Fruit fly (Drosophila melanogaster) whole organism, embryonic: Measurements from ENCODE around the gene dbf.
A peak's percentile ranks its signal among the peaks of the same experiment; 100 is the strongest.

ENCODE experiments used
- Atf3 ChIP-seq: fragments of 200-800 bp; sonication (Bioruptor generic); optimal IDR thresholded peaks from 3 replicates; lab custom pipeline; 2016; ENCODE audit warnings: missing biosample characterization, missing genetic modification characterization
- B-H2 ChIP-seq: fragments of 200-800 bp; sonication (Bioruptor generic); optimal IDR thresholded peaks from 2 replicates; lab custom pipeline; 2018; ENCODE audit warnings: missing biosample characterization, mild to moderate bottlenecking, missing genetic modification characterization
- CG10209 ChIP-seq: fragments of 200-800 bp; sonication (Bioruptor generic); optimal IDR thresholded peaks from 3 replicates; lab custom pipeline; 2017; ENCODE audit warnings: missing biosample characterization, mild to moderate bottlenecking, missing genetic modification characterization, missing genetic modification reagents
- CG11456 ChIP-seq: fragments of 200-800 bp; sonication (Bioruptor generic); IDR thresholded peaks from 3 replicates; pipeline ENCODE4 v1.3.6; 2022; ENCODE audit warnings: missing biosample characterization, missing genetic modification characterization
- CG11504 ChIP-seq: fragments of 200-800 bp; sonication (Bioruptor generic); optimal IDR thresholded peaks from 3 replicates; lab custom pipeline; 2019; ENCODE audit warnings: missing biosample characterization, mild to moderate bottlenecking, missing genetic modification characterization, moderate library complexity
- CG12391 ChIP-seq: fragments of 200-800 bp; sonication (Bioruptor generic); optimal IDR thresholded peaks from 3 replicates; lab custom pipeline; 2018; ENCODE audit warnings: missing biosample characterization, mild to moderate bottlenecking, missing genetic modification characterization, moderate library complexity
- CG13123 ChIP-seq: fragments of 200-800 bp; sonication (Bioruptor generic); optimal IDR thresholded peaks from 2 replicates; lab custom pipeline; 2016; ENCODE audit warnings: missing biosample characterization, missing genetic modification characterization
- CG14441 ChIP-seq: fragments of 200-800 bp; sonication (Bioruptor generic); IDR thresholded peaks from 2 replicates; pipeline ENCODE4 v1.3.6; 2022; ENCODE audit warnings: missing biosample characterization, missing genetic modification characterization
- CG16815 ChIP-seq: fragments of 200-800 bp; sonication (Bioruptor generic); optimal IDR thresholded peaks from 3 replicates; lab custom pipeline; 2017; ENCODE audit warnings: missing biosample characterization, mild to moderate bottlenecking, missing genetic modification characterization
- CG17612 ChIP-seq: fragments of 200-800 bp; sonication (Bioruptor generic); IDR thresholded peaks from 2 replicates; pipeline ENCODE4 v1.3.6; 2022; ENCODE audit warnings: missing biosample characterization, missing genetic modification characterization
- CG17912 ChIP-seq: fragments of 200-800 bp; sonication (Bioruptor generic); optimal IDR thresholded peaks from 2 replicates; lab custom pipeline; 2018; ENCODE audit warnings: missing biosample characterization, mild to moderate bottlenecking, missing genetic modification characterization
- CG2120 ChIP-seq: fragments of 200-800 bp; sonication (Bioruptor generic); optimal IDR thresholded peaks from 3 replicates; lab custom pipeline; 2016; ENCODE audit warnings: missing biosample characterization, missing genetic modification characterization
- CG2678 ChIP-seq: fragments of 200-800 bp; sonication (Bioruptor generic); optimal IDR thresholded peaks from 3 replicates; lab custom pipeline; 2019; ENCODE audit warnings: missing biosample characterization, mild to moderate bottlenecking, missing genetic modification characterization, moderate library complexity
- CG32532 ChIP-seq: fragments of 200-800 bp; sonication (Bioruptor generic); IDR thresholded peaks from 2 replicates; pipeline ENCODE4 v1.3.6; 2022; ENCODE audit warnings: missing biosample characterization, missing genetic modification characterization
- CG33213 ChIP-seq: fragments of 200-800 bp; sonication (Bioruptor generic); optimal IDR thresholded peaks from 3 replicates; lab custom pipeline; 2016; ENCODE audit warnings: missing biosample characterization, missing genetic modification characterization
- CG33557 ChIP-seq: fragments of 200-800 bp; sonication (Bioruptor generic); optimal IDR thresholded peaks from 2 replicates; lab custom pipeline; 2019; ENCODE audit warnings: missing biosample characterization, mild to moderate bottlenecking, missing genetic modification characterization, moderate library complexity
- CG34376 ChIP-seq: fragments of 200-800 bp; sonication (Bioruptor generic); optimal IDR thresholded peaks from 2 replicates; lab custom pipeline; 2018; ENCODE audit warnings: missing biosample characterization, mild to moderate bottlenecking, missing genetic modification characterization
- CG42726 ChIP-seq: fragments of 200-800 bp; sonication (Bioruptor generic); IDR thresholded peaks from 2 replicates; pipeline ENCODE4 v1.3.6; 2022; ENCODE audit warnings: missing biosample characterization, missing genetic modification characterization; ENCODE audit not compliant: partially characterized antibody
- CG4617 ChIP-seq: fragments of 200-800 bp; sonication (Bioruptor generic); optimal IDR thresholded peaks from 3 replicates; lab custom pipeline; 2016; ENCODE audit warnings: missing biosample characterization, missing genetic modification characterization, borderline replicate concordance
- CG4707 ChIP-seq: fragments of 200-800 bp; sonication (Bioruptor generic); optimal IDR thresholded peaks from 2 replicates; lab custom pipeline; 2018; ENCODE audit warnings: missing biosample characterization, mild to moderate bottlenecking, missing genetic modification characterization, moderate library complexity
- CG5953 ChIP-seq: fragments of 200-800 bp; sonication (Bioruptor generic); IDR thresholded peaks from 2 replicates; pipeline ENCODE4 v1.3.6; 2022; ENCODE audit warnings: missing biosample characterization, missing genetic modification characterization
- CG7839 ChIP-seq: fragments of 200-800 bp; sonication (Bioruptor generic); optimal IDR thresholded peaks from 3 replicates; lab custom pipeline; 2018; ENCODE audit warnings: missing biosample characterization, mild to moderate bottlenecking, missing genetic modification characterization, moderate library complexity
- CG8478 ChIP-seq: fragments of >200 bp; optimal IDR thresholded peaks from 2 replicates; lab custom pipeline; 2018
- CG9932 ChIP-seq: fragments of 200-800 bp; sonication (Bioruptor generic); IDR thresholded peaks from 2 replicates; pipeline ENCODE4 v1.3.6; 2022; ENCODE audit warnings: missing biosample characterization, missing genetic modification characterization
- Deaf1 ChIP-seq: fragments of 200-800 bp; optimal IDR thresholded peaks from 3 replicates; lab custom pipeline; 2019; ENCODE audit warnings: missing biosample characterization, mild to moderate bottlenecking, missing genetic modification characterization, moderate library complexity
- Dip2 ChIP-seq: fragments of 200-800 bp; sonication (Bioruptor generic); IDR thresholded peaks from 2 replicates; pipeline ENCODE4 v1.3.6; 2022; ENCODE audit warnings: missing biosample characterization, missing genetic modification characterization
- E2f1 ChIP-seq: fragments of 200-800 bp; sonication (Bioruptor generic); IDR thresholded peaks from 2 replicates; pipeline ENCODE4 v1.3.6; 2022; ENCODE audit warnings: missing biosample characterization, missing genetic modification characterization
- Eip74EF ChIP-seq, 2 experiments: fragments of 200-800 bp in 1 of 2; fragments of >200 bp in 1 of 2; sonication (Bioruptor generic) in 1 of 2; optimal IDR thresholded peaks; 2 replicates each; lab custom pipeline; 2017 to 2019; ENCODE audit warnings: missing biosample characterization in 2 of 2, missing genetic modification characterization in 2 of 2, mild to moderate bottlenecking in 1 of 2, moderate library complexity in 1 of 2
- HmgZ ChIP-seq: fragments of 200-800 bp; sonication (Bioruptor generic); optimal IDR thresholded peaks from 2 replicates; lab custom pipeline; 2018; ENCODE audit warnings: missing biosample characterization, mild to moderate bottlenecking, missing genetic modification characterization
- Hr39 ChIP-seq: fragments of >200 bp; optimal IDR thresholded peaks from 2 replicates; lab custom pipeline; 2017
- Hr51 ChIP-seq, 2 experiments: fragments of 200-800 bp; sonication (Bioruptor generic); optimal IDR thresholded peaks; 2 replicates in 1 of 2; 3 replicates in 1 of 2; lab custom pipeline; 2016 to 2018; ENCODE audit warnings: missing biosample characterization in 2 of 2, missing genetic modification characterization in 2 of 2, mild to moderate bottlenecking in 1 of 2, moderate library complexity in 1 of 2
- Med ChIP-seq: fragments of 200-800 bp; sonication (Bioruptor generic); peaks from one replicate; lab custom pipeline; 2016; ENCODE audit warnings: missing biosample characterization, missing genetic modification characterization, mild to moderate bottlenecking, inconsistent platforms, moderate library complexity
- Meics ChIP-seq: fragments of 200-800 bp; sonication (Bioruptor generic); optimal IDR thresholded peaks from 2 replicates; lab custom pipeline; 2017; ENCODE audit warnings: missing biosample characterization, mild to moderate bottlenecking, missing genetic modification characterization
- Side ChIP-seq: fragments of 200-800 bp; sonication (Bioruptor generic); optimal IDR thresholded peaks from 2 replicates; lab custom pipeline; 2016; ENCODE audit warnings: missing biosample characterization, missing genetic modification characterization
- Sry-δ ChIP-seq: fragments of 200-800 bp; sonication (Bioruptor generic); optimal IDR thresholded peaks from 2 replicates; lab custom pipeline; 2016; ENCODE audit warnings: missing biosample characterization, missing genetic modification characterization
- Ssrp ChIP-seq: fragments of 200-800 bp; sonication (Bioruptor generic); optimal IDR thresholded peaks from 2 replicates; lab custom pipeline; 2018; ENCODE audit warnings: missing biosample characterization, mild to moderate bottlenecking, missing genetic modification characterization, moderate library complexity
- az2 ChIP-seq: fragments of 200-800 bp; sonication (Bioruptor generic); optimal IDR thresholded peaks from 3 replicates; lab custom pipeline; 2016; ENCODE audit warnings: missing biosample characterization, missing genetic modification characterization
- bbx ChIP-seq: fragments of 200-800 bp; sonication (Bioruptor generic); IDR thresholded peaks from 2 replicates; pipeline ENCODE4 v1.3.6; 2022; ENCODE audit warnings: missing biosample characterization, missing genetic modification characterization; ENCODE audit not compliant: partially characterized antibody
- crc ChIP-seq: fragments of 200-800 bp; sonication (Bioruptor generic); optimal IDR thresholded peaks from 2 replicates; lab custom pipeline; 2016; ENCODE audit warnings: missing biosample characterization, missing genetic modification characterization
- crol ChIP-seq: fragments of 200-800 bp; sonication (Bioruptor generic); IDR thresholded peaks from 2 replicates; pipeline ENCODE4 v1.3.6; 2022; ENCODE audit warnings: missing biosample characterization, missing genetic modification characterization
- disco-r ChIP-seq: fragments of 200-800 bp; sonication (Bioruptor generic); optimal IDR thresholded peaks from 2 replicates; lab custom pipeline; 2016; ENCODE audit warnings: missing biosample characterization, missing genetic modification characterization
- esg ChIP-seq: fragments of 200-800 bp; sonication (Bioruptor generic); conservative IDR thresholded peaks from 2 replicates; pipeline ENCODE4 v1.3.6; 2022; ENCODE audit warnings: missing biosample characterization, missing genetic modification characterization
- gem ChIP-seq: fragments of 200-800 bp; sonication (Bioruptor generic); optimal IDR thresholded peaks from 2 replicates; lab custom pipeline; 2019; ENCODE audit warnings: missing biosample characterization, mild to moderate bottlenecking, missing genetic modification characterization, moderate library complexity
- gro ChIP-seq: fragments of 200-800 bp; sonication (Bioruptor generic); optimal IDR thresholded peaks from 2 replicates; lab custom pipeline; 2016; ENCODE audit warnings: missing biosample characterization, missing genetic modification characterization
- gsb ChIP-seq: fragments of 200-800 bp; sonication (Bioruptor generic); IDR thresholded peaks from 2 replicates; pipeline ENCODE4 v1.3.6; 2022; ENCODE audit warnings: missing biosample characterization, missing genetic modification characterization
- ham ChIP-seq: fragments of 200-800 bp; sonication (Bioruptor generic); IDR thresholded peaks from 2 replicates; pipeline ENCODE4 v1.3.6; 2022; ENCODE audit warnings: missing biosample characterization, missing genetic modification characterization
- her ChIP-seq: fragments of 200-800 bp; sonication (Bioruptor generic); optimal IDR thresholded peaks from 2 replicates; lab custom pipeline; 2016; ENCODE audit warnings: missing biosample characterization, missing genetic modification characterization
- kay ChIP-seq: fragments of 200-800 bp; sonication (Bioruptor generic); optimal IDR thresholded peaks from 2 replicates; lab custom pipeline; 2016; ENCODE audit warnings: missing biosample characterization, missing genetic modification characterization
- peb ChIP-seq: fragments of 200-800 bp; sonication (Bioruptor generic); IDR thresholded peaks from 2 replicates; pipeline ENCODE4 v1.3.6; 2022; ENCODE audit warnings: missing biosample characterization, missing genetic modification characterization
- scrt ChIP-seq: fragments of 200-800 bp; sonication (Bioruptor generic); optimal IDR thresholded peaks from 2 replicates; lab custom pipeline; 2018; ENCODE audit warnings: missing biosample characterization, mild to moderate bottlenecking, missing genetic modification characterization, moderate library complexity
- sisA ChIP-seq: fragments of 200-800 bp; sonication (Bioruptor generic); IDR thresholded peaks from 2 replicates; pipeline ENCODE4 v1.3.6; 2022; ENCODE audit warnings: missing biosample characterization, missing genetic modification characterization
- vfl ChIP-seq: fragments of 200-800 bp; sonication (Bioruptor generic); optimal IDR thresholded peaks from 2 replicates; lab custom pipeline; 2016; ENCODE audit warnings: missing biosample characterization, missing genetic modification characterization

The dbf gene

DNA sequence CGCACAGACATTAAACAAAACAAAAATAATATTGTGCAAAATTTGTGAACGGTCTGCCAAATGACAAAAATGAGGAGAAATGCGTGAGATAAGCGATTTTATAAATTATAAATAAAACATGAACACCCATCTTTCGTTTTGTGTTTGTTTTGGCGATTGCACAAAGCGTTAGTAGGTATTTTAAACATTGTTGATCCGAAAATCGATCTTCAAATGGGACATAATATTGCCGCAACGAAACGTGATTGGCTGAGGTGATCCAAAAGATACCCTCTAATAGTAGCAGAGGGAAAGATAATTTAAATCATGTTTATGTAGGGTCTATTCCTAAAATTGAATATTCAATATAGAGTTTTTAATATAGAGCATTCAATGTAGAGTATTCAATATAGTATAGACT is 28.2 kb downstream of the dbf start (continued):
- TF ChIP-seq CG11504 (tag; lab: Kevin White, UChicago) (peak; percentile 38), CG12391 (tag; lab: Kevin White, UChicago) (no peak), Sry-δ (GFP tag; lab: Kevin White, UChicago) (no peak), CG5953 (no peak), B-H2 (no peak), CG2678 (tag; lab: Kevin White, UChicago) (no peak), gsb (no peak), CG42726 (GFP tag; lab: Robert Waterston, UW) (no peak), bbx (GFP tag; lab: Robert Waterston, UW) (no peak), CG17912 (GFP tag; lab: Kevin White, UChicago) (no peak), Hr39 (no peak), CG33213 (GFP tag; lab: Kevin White, UChicago) (no peak), disco-r (GFP tag; lab: Kevin White, UChicago) (no peak), scrt (no peak), Ssrp (tag; lab: Kevin White, UChicago) (no peak), her (GFP tag; lab: Kevin White, UChicago) (no peak), crc (no peak), Side (GFP tag; lab: Kevin White, UChicago) (no peak), CG11456 (GFP tag; lab: Robert Waterston, UW) (no peak), CG10209 (no peak), az2 (GFP tag; lab: Kevin White, UChicago) (no peak), CG8478 (no peak), kay (GFP tag; lab: Kevin White, UChicago) (peak; percentile 6), crol (GFP tag; lab: Robert Waterston, UW) (no peak), Dip2 (GFP tag; lab: Robert Waterston, UW) (no peak), CG13123 (GFP tag; lab: Kevin White, UChicago) (no peak), Meics (GFP tag; lab: Kevin White, UChicago) (peak; percentile 5), CG9932 (GFP tag; lab: Robert Waterston, UW) (peak; percentile 47; the same call in 1 of the 2 replicates), Eip74EF (GFP tag; optimal IDR thresholded peaks at IDR 0.05; lab: Kevin White, UChicago) (no peak), CG17612 (GFP tag; lab: Robert Waterston, UW) (no peak), CG33557 (GFP tag; lab: Kevin White, UChicago) (no peak), gem (tag; lab: Kevin White, UChicago) (peak; percentile 17), HmgZ (no peak), CG16815 (GFP tag; lab: Kevin White, UChicago) (no peak), Hr51 (GFP tag; optimal IDR thresholded peaks at IDR 0.05; lab: Kevin White, UChicago) (peak in 1 of 2 experiments; percentile 20), CG4617 (GFP tag; lab: Kevin White, UChicago) (no peak), CG32532 (peak; percentile 28; the same call in 1 of the 2 replicates), E2f1 (no peak), esg (GFP tag; lab: Robert Waterston, UW) (no peak), CG14441 (GFP tag; lab: Robert Waterston, UW) (no peak), sisA (GFP tag; lab: Robert Waterston, UW) (0 out of 2 replicates have a peak, but pooled peaks have one; percentile 10), CG4707 (no peak), CG7839 (no peak), Atf3 (no peak), ham (GFP tag; lab: Robert Waterston, UW) (no peak), Med (peak; percentile 74), CG34376 (GFP tag; lab: Kevin White, UChicago) (no peak), gro (GFP tag; lab: Kevin White, UChicago) (no peak), CG2120 (peak; percentile 15), peb (GFP tag; lab: Robert Waterston, UW) (no peak), Deaf1 (tag; lab: Kevin White, UChicago) (no peak), vfl (GFP tag; lab: Kevin White, UChicago) (no peak)
